Worm (Caenorhabditis elegans) whole organism, late embryonic: ENCODE data around the gene mpz-1.
A peak's percentile ranks its signal among the peaks of the same experiment; 100 is the strongest.

Experiments
- C08G9.2 ChIP-seq: sonication (generic microtip); optimal IDR thresholded peaks from 2 replicates; lab custom pipeline; 2016; ENCODE audit warnings: mild to moderate bottlenecking, missing genetic modification characterization, moderate library complexity, missing compliant biosample characterization
- C38D4.7 ChIP-seq: fragments of 200-800 bp; sonication (Bioruptor generic); optimal IDR thresholded peaks from 2 replicates; lab custom pipeline; 2018; ENCODE audit warnings: mild to moderate bottlenecking, missing genetic modification characterization, moderate library complexity, missing compliant biosample characterization
- K02D7.2 ChIP-seq: sonication (generic microtip); optimal IDR thresholded peaks from 2 replicates; lab custom pipeline; 2017; ENCODE audit warnings: mild to moderate bottlenecking, missing genetic modification characterization, missing compliant biosample characterization
- K09A11.1 ChIP-seq: sonication (generic microtip); optimal IDR thresholded peaks from 2 replicates; lab custom pipeline; 2017; ENCODE audit warnings: antibody characterized with exemption, mild to moderate bottlenecking, missing genetic modification characterization, missing compliant biosample characterization; ENCODE audit not compliant: insufficient read depth
- ama-1 ChIP-seq: fragments of 150-350 bp; optimal IDR thresholded peaks from 2 replicates; lab custom pipeline; 2014
- ceh-14 ChIP-seq: sonication (generic microtip); optimal IDR thresholded peaks from 2 replicates; lab custom pipeline; 2016; ENCODE audit warnings: missing genotype, missing genetic modification characterization, missing compliant biosample characterization
- ceh-18 ChIP-seq: sonication (generic microtip); optimal IDR thresholded peaks from 2 replicates; lab custom pipeline; 2016; ENCODE audit warnings: missing genetic modification characterization, missing compliant biosample characterization
- ceh-19 ChIP-seq: fragments of 200-800 bp; sonication (Bioruptor generic); optimal IDR thresholded peaks from 2 replicates; lab custom pipeline; 2018; ENCODE audit warnings: mild to moderate bottlenecking, missing genetic modification characterization, missing compliant biosample characterization
- ceh-2 ChIP-seq: sonication (generic microtip); optimal IDR thresholded peaks from 2 replicates; lab custom pipeline; 2016; ENCODE audit warnings: missing genotype, missing genetic modification characterization, missing compliant biosample characterization
- ceh-22 ChIP-seq: sonication (generic microtip); optimal IDR thresholded peaks from 2 replicates; lab custom pipeline; 2017; ENCODE audit warnings: missing biosample characterization, missing genetic modification characterization
- ceh-31 ChIP-seq: sonication (generic microtip); optimal IDR thresholded peaks from 2 replicates; lab custom pipeline; 2016; ENCODE audit warnings: missing genetic modification characterization, missing compliant biosample characterization
- ceh-48 ChIP-seq: sonication (generic microtip); optimal IDR thresholded peaks from 2 replicates; lab custom pipeline; 2016; ENCODE audit warnings: missing genetic modification characterization, inconsistent platforms, missing compliant biosample characterization
- ceh-6 ChIP-seq: fragments of 200-800 bp; sonication (Bioruptor generic); optimal IDR thresholded peaks from 2 replicates; lab custom pipeline; 2018; ENCODE audit warnings: mild to moderate bottlenecking, missing genetic modification characterization, missing compliant biosample characterization
- ceh-9 ChIP-seq: sonication (generic microtip); optimal IDR thresholded peaks from 2 replicates; lab custom pipeline; 2016; ENCODE audit warnings: mild to moderate bottlenecking, missing genetic modification characterization, inconsistent platforms, missing compliant biosample characterization
- che-1 ChIP-seq: sonication (generic microtip); optimal IDR thresholded peaks from 2 replicates; lab custom pipeline; 2016; ENCODE audit warnings: mild to moderate bottlenecking, missing genetic modification characterization, missing compliant biosample characterization
- elt-4 ChIP-seq: sonication (generic microtip); optimal IDR thresholded peaks from 2 replicates; lab custom pipeline; 2016; ENCODE audit warnings: missing genetic modification characterization, missing compliant biosample characterization
- ets-4 ChIP-seq: sonication (generic microtip); optimal IDR thresholded peaks from 2 replicates; lab custom pipeline; 2016; ENCODE audit warnings: missing genetic modification characterization, missing compliant biosample characterization
- eyg-1 ChIP-seq: sonication (generic microtip); optimal IDR thresholded peaks from 2 replicates; lab custom pipeline; 2016; ENCODE audit warnings: missing genotype, missing genetic modification characterization, missing compliant biosample characterization
- fax-1 ChIP-seq: sonication (generic microtip); optimal IDR thresholded peaks from 2 replicates; lab custom pipeline; 2016; ENCODE audit warnings: missing genotype, missing genetic modification characterization, missing compliant biosample characterization
- fkh-10 ChIP-seq: fragments of 150-350 bp; optimal IDR thresholded peaks from 2 replicates; lab custom pipeline; 2014; ENCODE audit warnings: missing biosample characterization, missing genetic modification reagents, missing genetic modification characterization
- fkh-6 ChIP-seq: sonication (generic microtip); optimal IDR thresholded peaks from 2 replicates; lab custom pipeline; 2016; ENCODE audit warnings: missing genetic modification characterization, missing compliant biosample characterization
- hlh-15 ChIP-seq: sonication (generic microtip); optimal IDR thresholded peaks from 2 replicates; lab custom pipeline; 2016; ENCODE audit warnings: missing genetic modification characterization, missing compliant biosample characterization
- hlh-30 ChIP-seq: sonication (generic microtip); optimal IDR thresholded peaks from 2 replicates; lab custom pipeline; 2017; ENCODE audit warnings: antibody characterized with exemption, missing genetic modification characterization, missing compliant biosample characterization; ENCODE audit not compliant: insufficient read depth
- hlh-6 ChIP-seq: sonication (generic microtip); optimal IDR thresholded peaks from 2 replicates; lab custom pipeline; 2016; ENCODE audit warnings: missing genotype, missing genetic modification characterization, missing compliant biosample characterization
- hlh-8 ChIP-seq: sonication (generic microtip); optimal IDR thresholded peaks from 2 replicates; lab custom pipeline; 2016; ENCODE audit warnings: missing genotype, missing genetic modification characterization, missing compliant biosample characterization
- lim-6 ChIP-seq: sonication (generic microtip); optimal IDR thresholded peaks from 2 replicates; lab custom pipeline; 2016; ENCODE audit warnings: missing genetic modification characterization, missing compliant biosample characterization
- mec-3 ChIP-seq: sonication (generic microtip); optimal IDR thresholded peaks from 2 replicates; lab custom pipeline; 2016; ENCODE audit warnings: borderline replicate concordance, missing genetic modification characterization, missing compliant biosample characterization
- nfya-1 ChIP-seq: sonication (generic microtip); optimal IDR thresholded peaks from 2 replicates; lab custom pipeline; 2017; ENCODE audit warnings: missing genetic modification characterization, mild to moderate bottlenecking, missing compliant biosample characterization, antibody characterized with exemption, moderate library complexity
- nhr-11 ChIP-seq: fragments of 150-350 bp; optimal IDR thresholded peaks from 2 replicates; lab custom pipeline; 2014; ENCODE audit warnings: missing biosample characterization, missing genetic modification characterization
- odd-2 ChIP-seq: sonication (generic microtip); optimal IDR thresholded peaks from 2 replicates; lab custom pipeline; 2017; ENCODE audit warnings: antibody characterized with exemption, mild to moderate bottlenecking, missing genetic modification characterization, missing compliant biosample characterization
- pag-3 ChIP-seq: sonication (generic microtip); optimal IDR thresholded peaks from 2 replicates; lab custom pipeline; 2016; ENCODE audit warnings: missing compliant biosample characterization, missing genetic modification characterization, borderline replicate concordance
- pat-9 ChIP-seq: fragments of 200-800 bp; sonication (Bioruptor generic); optimal IDR thresholded peaks from 2 replicates; lab custom pipeline; 2018; ENCODE audit warnings: mild to moderate bottlenecking, missing genetic modification characterization, moderate library complexity, missing compliant biosample characterization
- pax-1 ChIP-seq: fragments of 150-350 bp; optimal IDR thresholded peaks from 2 replicates; lab custom pipeline; 2014; ENCODE audit warnings: missing biosample characterization, missing genetic modification characterization
- pros-1 ChIP-seq: fragments of 150-350 bp; optimal IDR thresholded peaks from 2 replicates; lab custom pipeline; 2014; ENCODE audit warnings: missing biosample characterization, missing genetic modification reagents, missing genetic modification characterization
- rnt-1 ChIP-seq: sonication (generic microtip); optimal IDR thresholded peaks from 2 replicates; lab custom pipeline; 2016; ENCODE audit warnings: missing genetic modification characterization, missing compliant biosample characterization
- sox-2 ChIP-seq: fragments of 200-800 bp; sonication (Bioruptor generic); IDR thresholded peaks from 2 replicates; pipeline ENCODE4 v1.3.6; 2022; ENCODE audit warnings: missing genetic modification reagents, missing genetic modification characterization, missing compliant biosample characterization
- sox-4 ChIP-seq: sonication (generic microtip); optimal IDR thresholded peaks from 2 replicates; lab custom pipeline; 2017; ENCODE audit warnings: mild to moderate bottlenecking, missing genetic modification characterization, inconsistent platforms, missing compliant biosample characterization
- syd-9 ChIP-seq: sonication (generic microtip); optimal IDR thresholded peaks from 2 replicates; lab custom pipeline; 2016; ENCODE audit warnings: mild to moderate bottlenecking, missing genetic modification characterization, moderate library complexity, missing compliant biosample characterization
- tbx-2 ChIP-seq: sonication (generic microtip); optimal IDR thresholded peaks from 2 replicates; lab custom pipeline; 2016; ENCODE audit warnings: missing genetic modification characterization, missing compliant biosample characterization
- tbx-7 ChIP-seq: sonication (generic microtip); optimal IDR thresholded peaks from 2 replicates; lab custom pipeline; 2016; ENCODE audit warnings: missing genotype, missing genetic modification characterization, missing compliant biosample characterization
- unc-42 ChIP-seq: sonication (generic microtip); optimal IDR thresholded peaks from 2 replicates; lab custom pipeline; 2016; ENCODE audit warnings: missing genotype, missing genetic modification characterization, missing compliant biosample characterization
- unc-86 ChIP-seq: sonication (generic microtip); optimal IDR thresholded peaks from 2 replicates; lab custom pipeline; 2016; ENCODE audit warnings: missing genetic modification characterization, missing compliant biosample characterization
- ztf-16 ChIP-seq: sonication (generic microtip); optimal IDR thresholded peaks from 2 replicates; lab custom pipeline; 2017; ENCODE audit warnings: missing genetic modification characterization, missing compliant biosample characterization

Gene mpz-1

DNA sequence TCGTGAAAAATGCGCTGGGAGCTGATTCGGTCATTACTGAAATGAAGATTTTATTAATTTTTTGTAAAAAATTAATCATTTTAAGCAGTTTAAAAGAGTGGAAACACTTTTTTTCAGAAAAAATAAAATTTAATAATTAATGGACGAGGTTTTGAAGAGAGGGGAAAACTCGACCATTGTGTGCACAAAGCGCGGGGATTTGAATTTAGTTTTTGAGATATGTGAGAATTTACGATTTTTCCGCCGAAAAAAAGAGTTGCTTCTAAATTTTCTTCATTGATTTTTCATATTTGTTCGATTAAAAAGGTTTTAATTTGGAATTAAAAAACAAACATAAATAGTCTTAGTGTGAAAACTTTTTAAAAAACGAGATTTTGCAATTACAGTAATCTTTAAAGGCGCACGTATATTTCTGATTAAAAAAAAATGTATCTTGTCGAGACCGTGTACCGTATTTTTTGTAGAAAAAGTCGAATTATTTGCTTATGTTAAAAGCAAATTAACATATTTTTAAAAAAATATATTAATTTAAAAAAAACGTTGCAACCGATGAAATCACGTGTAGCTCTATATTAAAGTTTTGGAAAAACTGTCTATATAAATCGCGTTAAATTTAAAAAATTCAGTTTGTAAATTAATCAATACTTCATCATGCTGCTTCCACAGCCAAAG, 63.5 kb downstream of the mpz-1 start, which contains the start of the genes dph-2 and C09G5.7:
dph-2 (minus strand) TSS at position 36 of the 672 bp plus-strand sequence.
C09G5.7 (plus strand) TSS at position 622 of the 672 bp plus-strand sequence.
- TF ChIP-seq hlh-30 (tag; lab: Kevin White, UChicago) = no peak
- no peak for TF ChIP-seq pag-3 (tag; lab: Kevin White, UChicago)
- peak; percentile 10 for TF ChIP-seq hlh-8 (tag; lab: Kevin White, UChicago)
- TF ChIP-seq K02D7.2 (tag; lab: Kevin White, UChicago) = no peak
- TF ChIP-seq ets-4 (tag; lab: Kevin White, UChicago) = peak; percentile 46
- no peak for TF ChIP-seq ceh-14 (tag; lab: Kevin White, UChicago)
- TF ChIP-seq unc-42 (tag; lab: Kevin White, UChicago) = peak; percentile 32
- TF ChIP-seq fkh-6 = no peak
- TF ChIP-seq che-1 = no peak
- no peak for TF ChIP-seq ceh-48 (tag; lab: Kevin White, UChicago)
- no peak for TF ChIP-seq ceh-6 (GFP tag; lab: Kevin White, UChicago)
- TF ChIP-seq tbx-7 (tag; lab: Kevin White, UChicago) = peak; percentile 26
- no peak for TF ChIP-seq pros-1 (tag; lab: Kevin White, UChicago)
- TF ChIP-seq sox-2 (GFP tag; lab: Robert Waterston, UW) = no peak
- peak; percentile 65 for TF ChIP-seq C08G9.2
- peak; percentile 63 for TF ChIP-seq ceh-31
- no peak for TF ChIP-seq pat-9 (tag; lab: Kevin White, UChicago)
- no peak for TF ChIP-seq unc-86 (tag; lab: Kevin White, UChicago)
- no peak for TF ChIP-seq fkh-10 (GFP tag; lab: Kevin White, UChicago)
- peak; percentile 19 for TF ChIP-seq tbx-2 (tag; lab: Kevin White, UChicago)
- no peak for TF ChIP-seq ceh-22 (tag; lab: Kevin White, UChicago)
- TF ChIP-seq sox-4 (tag; lab: Kevin White, UChicago) = no peak
- no peak for TF ChIP-seq pax-1 (tag; lab: Kevin White, UChicago)
- TF ChIP-seq ceh-2 (tag; lab: Kevin White, UChicago) = peak; percentile 67
- no peak for TF ChIP-seq ceh-18
- TF ChIP-seq hlh-15 (tag; lab: Kevin White, UChicago) = no peak
- TF ChIP-seq fax-1 (tag; lab: Kevin White, UChicago) = no peak
- TF ChIP-seq, all 69 proteins: peak for 8

DNA sequence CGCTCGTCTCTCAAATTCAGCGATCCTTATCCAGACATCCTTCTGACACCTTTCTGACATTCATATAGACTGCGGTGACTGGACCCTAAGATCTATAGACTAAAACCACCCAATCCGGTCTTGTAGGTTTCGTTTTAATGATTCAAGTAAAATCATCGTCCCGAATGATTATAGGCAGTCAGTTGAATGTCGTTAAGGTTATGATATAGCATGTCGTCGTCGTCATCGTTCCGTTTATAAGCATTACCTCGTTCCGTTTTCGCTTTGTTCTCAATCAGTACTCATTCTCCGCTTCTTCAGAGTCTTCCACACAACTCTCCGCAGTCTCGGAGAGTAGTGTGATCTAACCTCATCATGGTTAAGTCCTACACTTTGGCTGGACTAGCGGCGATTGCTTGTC, 69.3 kb downstream of the mpz-1 start, which contains the start of gene bli-1:
bli-1 (plus strand) TSS at position 301 of the 400 bp plus-strand sequence.
- TF ChIP-seq ceh-48 (tag; lab: Kevin White, UChicago) (no peak), hlh-8 (tag; lab: Kevin White, UChicago) (no peak), sox-2 (GFP tag; lab: Robert Waterston, UW) (no peak), rnt-1 (tag; lab: Kevin White, UChicago) (no peak), ceh-19 (no peak), pat-9 (tag; lab: Kevin White, UChicago) (no peak), nfya-1 (tag; lab: Kevin White, UChicago) (no peak), ceh-2 (tag; lab: Kevin White, UChicago) (no peak), nhr-11 (tag; lab: Kevin White, UChicago) (no peak), hlh-6 (tag; lab: Kevin White, UChicago) (no peak)

DNA sequence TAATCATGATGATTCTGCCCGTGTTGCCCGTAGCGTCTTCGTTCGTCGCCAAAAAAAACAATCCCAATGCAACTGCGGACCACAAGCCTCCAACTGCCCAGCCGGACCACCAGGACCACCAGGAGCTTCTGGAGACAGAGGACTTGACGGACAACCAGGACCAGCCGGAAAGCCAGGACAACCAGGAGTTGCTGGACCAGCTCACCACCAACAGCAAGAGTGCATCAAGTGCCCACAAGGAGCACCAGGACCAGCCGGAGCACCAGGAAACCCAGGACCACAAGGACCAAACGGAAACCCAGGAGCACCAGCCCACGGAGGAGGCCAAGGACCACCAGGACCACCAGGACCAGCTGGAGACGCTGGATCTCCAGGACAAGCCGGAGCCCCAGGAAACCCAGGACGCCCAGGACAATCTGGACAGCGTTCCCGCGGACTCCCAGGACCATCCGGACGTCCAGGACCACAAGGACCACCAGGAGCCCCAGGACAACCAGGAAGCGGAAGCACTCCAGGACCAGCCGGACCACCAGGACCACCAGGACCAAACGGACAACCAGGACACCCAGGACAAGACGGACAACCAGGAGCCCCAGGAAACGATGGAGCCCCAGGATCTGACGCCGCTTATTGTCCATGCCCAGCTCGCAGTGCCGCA, 70.4 kb downstream of the mpz-1 start:
- TF ChIP-seq ceh-9 (tag; lab: Kevin White, UChicago) (no peak), pat-9 (tag; lab: Kevin White, UChicago) (no peak), ceh-19 (no peak), mec-3 (tag; lab: Kevin White, UChicago) (no peak), syd-9 (tag; lab: Kevin White, UChicago) (peak; percentile 5), lim-6 (tag; lab: Kevin White, UChicago) (no peak), fax-1 (tag; lab: Kevin White, UChicago) (no peak), C38D4.7 (GFP tag; lab: Kevin White, UChicago) (no peak), eyg-1 (tag; lab: Kevin White, UChicago) (no peak), ztf-16 (no peak), odd-2 (tag; lab: Kevin White, UChicago) (no peak), fkh-10 (GFP tag; lab: Kevin White, UChicago) (no peak), elt-4 (tag; lab: Kevin White, UChicago) (peak; percentile 85), ama-1 (lab: Kevin White, UChicago) (no peak), ceh-18 (no peak), ceh-6 (GFP tag; lab: Kevin White, UChicago) (no peak), pax-1 (tag; lab: Kevin White, UChicago) (no peak), K09A11.1 (tag; lab: Kevin White, UChicago) (no peak)
